Fruit fly (Drosophila melanogaster) whole organism, embryonic: ENCODE data around the gene mRpL10.

Experiments used
- Abd-B ChIP-seq: fragments of 200-800 bp; sonication (Bioruptor generic); optimal IDR thresholded peaks from 2 replicates; lab custom pipeline; 2018; ENCODE audit warnings: missing biosample characterization, mild to moderate bottlenecking, missing genetic modification characterization, moderate library complexity
- B-H1 ChIP-seq: fragments of 200-800 bp; sonication (Bioruptor generic); IDR thresholded peaks from 3 replicates; pipeline ENCODE4 v1.3.6; 2022; ENCODE audit warnings: missing biosample characterization, missing genetic modification characterization
- CG11247 ChIP-seq: fragments of 200-800 bp; sonication (Bioruptor generic); IDR thresholded peaks from 2 replicates; pipeline ENCODE4 v1.3.6; 2022; ENCODE audit warnings: missing biosample characterization, missing genetic modification characterization
- CG11696 ChIP-seq: fragments of 200-800 bp; sonication (Bioruptor generic); IDR thresholded peaks from 2 replicates; pipeline ENCODE4 v1.3.6; 2022; ENCODE audit warnings: missing biosample characterization, missing genetic modification characterization
- CG12219 ChIP-seq: fragments of 200-800 bp; sonication (Bioruptor generic); optimal IDR thresholded peaks from 3 replicates; lab custom pipeline; 2018; ENCODE audit warnings: missing biosample characterization, mild to moderate bottlenecking, missing genetic modification characterization
- CG13424 ChIP-seq: fragments of 200-800 bp; sonication (Bioruptor generic); optimal IDR thresholded peaks from 2 replicates; lab custom pipeline; 2019; ENCODE audit warnings: missing biosample characterization, mild to moderate bottlenecking, missing genetic modification characterization, moderate library complexity
- CG16813 ChIP-seq: fragments of 200-800 bp; sonication (Bioruptor generic); IDR thresholded peaks from 3 replicates; pipeline ENCODE4 v1.3.6; 2022; ENCODE audit warnings: missing biosample characterization, missing genetic modification characterization; ENCODE audit not compliant: partially characterized antibody
- CG17186 ChIP-seq: fragments of 200-800 bp; sonication (Bioruptor generic); optimal IDR thresholded peaks from 3 replicates; lab custom pipeline; 2017; ENCODE audit warnings: missing biosample characterization, missing genetic modification reagents, missing genetic modification characterization
- CG17612 ChIP-seq: fragments of 200-800 bp; sonication (Bioruptor generic); IDR thresholded peaks from 2 replicates; pipeline ENCODE4 v1.3.6; 2022; ENCODE audit warnings: missing biosample characterization, missing genetic modification characterization
- CG17802 ChIP-seq: fragments of 200-800 bp; sonication (Bioruptor generic); optimal IDR thresholded peaks from 2 replicates; lab custom pipeline; 2018; ENCODE audit warnings: missing biosample characterization, mild to moderate bottlenecking, missing genetic modification characterization, moderate library complexity
- CG17829 ChIP-seq: fragments of 200-800 bp; optimal IDR thresholded peaks from 2 replicates; lab custom pipeline; 2019; ENCODE audit warnings: missing biosample characterization, mild to moderate bottlenecking, missing genetic modification characterization, moderate library complexity
- CG1832 ChIP-seq: fragments of 200-800 bp; sonication (Bioruptor generic); optimal IDR thresholded peaks from 2 replicates; lab custom pipeline; 2017; ENCODE audit warnings: missing biosample characterization, mild to moderate bottlenecking, missing genetic modification characterization, inconsistent platforms
- CG18619 ChIP-seq: fragments of 200-800 bp; sonication (Bioruptor generic); optimal IDR thresholded peaks from 3 replicates; lab custom pipeline; 2017; ENCODE audit warnings: missing biosample characterization, mild to moderate bottlenecking, missing genetic modification characterization
- CG31365 ChIP-seq: fragments of 200-800 bp; sonication (Bioruptor generic); optimal IDR thresholded peaks from 2 replicates; lab custom pipeline; 2018; ENCODE audit warnings: missing biosample characterization, mild to moderate bottlenecking, missing genetic modification characterization
- CG31441 ChIP-seq: fragments of 200-800 bp; sonication (Bioruptor generic); IDR thresholded peaks from 2 replicates; pipeline ENCODE4 v1.3.6; 2022; ENCODE audit warnings: missing biosample characterization, missing genetic modification characterization
- CG42726 ChIP-seq: fragments of 200-800 bp; sonication (Bioruptor generic); IDR thresholded peaks from 2 replicates; pipeline ENCODE4 v1.3.6; 2022; ENCODE audit warnings: missing biosample characterization, missing genetic modification characterization; ENCODE audit not compliant: partially characterized antibody
- CG6654 ChIP-seq: fragments of 200-800 bp; sonication (Bioruptor generic); optimal IDR thresholded peaks from 2 replicates; lab custom pipeline; 2017; ENCODE audit warnings: missing biosample characterization, mild to moderate bottlenecking, missing genetic modification characterization
- CG7357 ChIP-seq: fragments of 200-800 bp; sonication (Bioruptor generic); IDR thresholded peaks from 3 replicates; pipeline ENCODE4 v1.3.6; 2022; ENCODE audit warnings: missing biosample characterization, missing genetic modification characterization
- CG7556 ChIP-seq: fragments of 200-800 bp; sonication (Bioruptor generic); optimal IDR thresholded peaks from 2 replicates; lab custom pipeline; 2017; ENCODE audit warnings: missing biosample characterization, mild to moderate bottlenecking, missing genetic modification characterization
- CG7745 ChIP-seq: fragments of 200-800 bp; sonication (Bioruptor generic); optimal IDR thresholded peaks from 2 replicates; lab custom pipeline; 2018; ENCODE audit warnings: missing biosample characterization, mild to moderate bottlenecking, missing genetic modification characterization, moderate library complexity
- CG7928 ChIP-seq: fragments of 200-800 bp; sonication (Bioruptor generic); optimal IDR thresholded peaks from 2 replicates; lab custom pipeline; 2017; ENCODE audit warnings: missing biosample characterization, mild to moderate bottlenecking, missing genetic modification characterization
- CG9215 ChIP-seq: fragments of 200-800 bp; sonication (Bioruptor generic); IDR thresholded peaks from 2 replicates; pipeline ENCODE4 v1.3.6; 2022; ENCODE audit warnings: missing biosample characterization, missing genetic modification characterization
- CG9727 ChIP-seq: fragments of 200-800 bp; sonication (Bioruptor generic); optimal IDR thresholded peaks from 3 replicates; lab custom pipeline; 2017; ENCODE audit warnings: missing biosample characterization, mild to moderate bottlenecking, missing genetic modification characterization
- D19A ChIP-seq: fragments of 200-800 bp; optimal IDR thresholded peaks from 3 replicates; lab custom pipeline; 2019; ENCODE audit warnings: missing biosample characterization, mild to moderate bottlenecking, missing genetic modification characterization, moderate library complexity
- ERR ChIP-seq: fragments of 200-800 bp; sonication (Bioruptor generic); optimal IDR thresholded peaks from 2 replicates; lab custom pipeline; 2016; ENCODE audit warnings: missing biosample characterization, missing genetic modification characterization
- Elba2 ChIP-seq: fragments of 200-800 bp; sonication (Bioruptor generic); optimal IDR thresholded peaks from 3 replicates; lab custom pipeline; 2016; ENCODE audit warnings: missing biosample characterization, missing genetic modification characterization
- Ets65A ChIP-seq: fragments of 200-800 bp; sonication (Bioruptor generic); peaks from one replicate; lab custom pipeline; 2016; ENCODE audit warnings: missing biosample characterization, missing genetic modification characterization
- H15 ChIP-seq: fragments of 200-800 bp; sonication (Bioruptor generic); IDR thresholded peaks from 3 replicates; pipeline ENCODE4 v1.3.6; 2022; ENCODE audit warnings: missing biosample characterization, missing genetic modification characterization
- MBD-R2 ChIP-seq: fragments of 200-800 bp; sonication (Bioruptor generic); IDR thresholded peaks from 2 replicates; pipeline ENCODE4 v1.3.6; 2022; ENCODE audit warnings: missing biosample characterization, missing genetic modification characterization
- NC2α ChIP-seq: fragments of 200-800 bp; sonication (Bioruptor generic); optimal IDR thresholded peaks from 2 replicates; lab custom pipeline; 2016; ENCODE audit warnings: missing biosample characterization, missing genetic modification characterization
- Scr ChIP-seq: fragments of 200-800 bp; sonication (Bioruptor generic); IDR thresholded peaks from 2 replicates; pipeline ENCODE4 v1.3.6; 2022; ENCODE audit warnings: missing biosample characterization, missing genetic modification characterization; ENCODE audit not compliant: partially characterized antibody
- Sry-β ChIP-seq: fragments of 200-800 bp; sonication (Bioruptor generic); optimal IDR thresholded peaks from 2 replicates; lab custom pipeline; 2018; ENCODE audit warnings: missing biosample characterization, mild to moderate bottlenecking, missing genetic modification characterization, moderate library complexity
- Sry-δ ChIP-seq: fragments of 200-800 bp; sonication (Bioruptor generic); optimal IDR thresholded peaks from 2 replicates; lab custom pipeline; 2016; ENCODE audit warnings: missing biosample characterization, missing genetic modification characterization
- YL-1 ChIP-seq: fragments of 200-800 bp; sonication (Bioruptor generic); optimal IDR thresholded peaks from 3 replicates; lab custom pipeline; 2017; ENCODE audit warnings: missing biosample characterization, mild to moderate bottlenecking, missing genetic modification characterization
- abd-A ChIP-seq: fragments of 200-800 bp; sonication (Bioruptor generic); optimal IDR thresholded peaks from 3 replicates; lab custom pipeline; 2019; ENCODE audit warnings: missing biosample characterization, mild to moderate bottlenecking, missing genetic modification characterization, moderate library complexity
- cas ChIP-seq: fragments of 200-800 bp; sonication (Bioruptor generic); IDR thresholded peaks from 2 replicates; pipeline ENCODE4 v1.3.6; 2022; ENCODE audit warnings: missing biosample characterization, missing genetic modification characterization
- croc ChIP-seq: fragments of 200-800 bp; sonication (Bioruptor generic); conservative IDR thresholded peaks from 3 replicates; pipeline ENCODE4 v1.3.6; 2022; ENCODE audit warnings: missing biosample characterization, missing genetic modification characterization
- fd102C ChIP-seq: fragments of 200-800 bp; sonication (Bioruptor generic); optimal IDR thresholded peaks from 2 replicates; lab custom pipeline; 2018; ENCODE audit warnings: missing biosample characterization, mild to moderate bottlenecking, missing genetic modification characterization, moderate library complexity
- gsb ChIP-seq: fragments of 200-800 bp; sonication (Bioruptor generic); IDR thresholded peaks from 2 replicates; pipeline ENCODE4 v1.3.6; 2022; ENCODE audit warnings: missing biosample characterization, missing genetic modification characterization
- lmd ChIP-seq: fragments of 200-800 bp; sonication (Bioruptor generic); IDR thresholded peaks from 2 replicates; pipeline ENCODE4 v1.3.6; 2022; ENCODE audit warnings: missing biosample characterization, missing genetic modification characterization
- nom ChIP-seq: fragments of 200-800 bp; sonication (Bioruptor generic); optimal IDR thresholded peaks from 2 replicates; lab custom pipeline; 2017; ENCODE audit warnings: missing biosample characterization, missing genetic modification characterization, mild to moderate bottlenecking, moderate library complexity, missing genetic modification reagents
- pnt ChIP-seq: fragments of 200-800 bp; sonication (Bioruptor generic); optimal IDR thresholded peaks from 3 replicates; lab custom pipeline; 2016; ENCODE audit warnings: missing biosample characterization, missing genetic modification characterization
- psq ChIP-seq: fragments of 200-800 bp; sonication (Bioruptor generic); optimal IDR thresholded peaks from 2 replicates; lab custom pipeline; 2017; ENCODE audit warnings: missing biosample characterization, missing genetic modification characterization
- pzg ChIP-seq: fragments of 200-800 bp; sonication (Bioruptor generic); optimal IDR thresholded peaks from 3 replicates; lab custom pipeline; 2018; ENCODE audit warnings: missing biosample characterization, mild to moderate bottlenecking, missing genetic modification characterization, moderate library complexity
- scrt ChIP-seq: fragments of 200-800 bp; sonication (Bioruptor generic); optimal IDR thresholded peaks from 2 replicates; lab custom pipeline; 2018; ENCODE audit warnings: missing biosample characterization, mild to moderate bottlenecking, missing genetic modification characterization, moderate library complexity
- ssp ChIP-seq: fragments of 200-800 bp; sonication (Bioruptor generic); IDR thresholded peaks from 2 replicates; pipeline ENCODE4 v1.3.6; 2022; ENCODE audit warnings: missing biosample characterization, missing genetic modification characterization
- stc ChIP-seq: fragments of 200-800 bp; sonication (Bioruptor generic); IDR thresholded peaks from 2 replicates; pipeline ENCODE4 v1.3.6; 2022; ENCODE audit warnings: missing biosample characterization, missing genetic modification characterization
- tin ChIP-seq: fragments of 200-800 bp; sonication (Bioruptor generic); optimal IDR thresholded peaks from 3 replicates; lab custom pipeline; 2016; ENCODE audit warnings: missing biosample characterization, missing genetic modification characterization
- tup ChIP-seq: fragments of 200-800 bp; sonication (Bioruptor generic); optimal IDR thresholded peaks from 2 replicates; lab custom pipeline; 2016; ENCODE audit warnings: missing biosample characterization, mild to moderate bottlenecking, missing genetic modification characterization, moderate library complexity
- zf30C ChIP-seq: fragments of 200-800 bp; sonication (Bioruptor generic); optimal IDR thresholded peaks from 3 replicates; lab custom pipeline; 2018; ENCODE audit warnings: missing biosample characterization, mild to moderate bottlenecking, missing genetic modification characterization

The mRpL10 gene

dm6 chr2L:182360-183144 is 21.0 kb upstream of the mRpL10 start:
- TF ChIP-seq NC2α (GFP tag; lab: Kevin White, UChicago): no peak
- TF ChIP-seq CG7928 (GFP tag; lab: Kevin White, UChicago): no peak
- no peak for TF ChIP-seq CG11247 (GFP tag; lab: Robert Waterston, UW)
- TF ChIP-seq CG17612 (GFP tag; lab: Robert Waterston, UW): no peak
- no peak for TF ChIP-seq CG17829 (tag; lab: Kevin White, UChicago)
- TF ChIP-seq CG17802 (tag; lab: Kevin White, UChicago): no peak
- TF ChIP-seq MBD-R2 (GFP tag; lab: Robert Waterston, UW): peak; percentile 45; the same call in 1 of the 2 replicates
- no peak for TF ChIP-seq CG12219 (GFP tag; lab: Kevin White, UChicago)
- no peak for TF ChIP-seq Abd-B (GFP tag; lab: Kevin White, UChicago)
- TF ChIP-seq CG42726 (GFP tag; lab: Robert Waterston, UW): no peak
- no peak for TF ChIP-seq CG31365 (tag; lab: Kevin White, UChicago)
- peak; percentile 25 for TF ChIP-seq YL-1 (GFP tag; lab: Kevin White, UChicago)
- no peak for TF ChIP-seq pnt (GFP tag; lab: Kevin White, UChicago)
- no peak for TF ChIP-seq H15 (GFP tag; lab: Robert Waterston, UW)
- no peak for TF ChIP-seq cas (GFP tag; lab: Robert Waterston, UW)
- peak; percentile 90 for TF ChIP-seq nom (GFP tag; lab: Kevin White, UChicago)
- TF ChIP-seq CG7745 (tag; lab: Kevin White, UChicago): no peak
- TF ChIP-seq CG1832 (GFP tag; lab: Kevin White, UChicago): no peak
- no peak for TF ChIP-seq CG18619 (GFP tag; lab: Kevin White, UChicago)
- peak; percentile 57 for TF ChIP-seq Scr
- no peak for TF ChIP-seq CG6654 (GFP tag; lab: Kevin White, UChicago)
- no peak for TF ChIP-seq stc (GFP tag; lab: Robert Waterston, UW)
- TF ChIP-seq CG31441 (GFP tag; lab: Robert Waterston, UW): no peak
- TF ChIP-seq CG16813 (GFP tag; lab: Robert Waterston, UW): peak; percentile 38; the same call in 2 of the 3 replicates
- no peak for TF ChIP-seq tup (GFP tag; lab: Kevin White, UChicago)
- TF ChIP-seq ERR (GFP tag; lab: Kevin White, UChicago): no peak
- TF ChIP-seq CG9215 (GFP tag; lab: Robert Waterston, UW): no peak
- no peak for TF ChIP-seq scrt (GFP tag; lab: Kevin White, UChicago)
- TF ChIP-seq CG11696 (GFP tag; lab: Robert Waterston, UW): no peak
- peak; percentile 6 for TF ChIP-seq D19A (tag; lab: Kevin White, UChicago)
- peak; percentile 9 for TF ChIP-seq Sry-δ (GFP tag; lab: Kevin White, UChicago)
- TF ChIP-seq Elba2 (GFP tag; lab: Kevin White, UChicago): no peak
- TF ChIP-seq ssp (GFP tag; lab: Robert Waterston, UW): no peak
- no peak for TF ChIP-seq abd-A (tag; lab: Kevin White, UChicago)
- no peak for TF ChIP-seq tin (GFP tag; lab: Kevin White, UChicago)
- no peak for TF ChIP-seq zf30C
- no peak for TF ChIP-seq Ets65A
- peak; percentile 66 for TF ChIP-seq psq
- no peak for TF ChIP-seq CG13424
- TF ChIP-seq lmd (GFP tag; lab: Robert Waterston, UW): no peak
- no peak for TF ChIP-seq fd102C
- no peak for TF ChIP-seq Sry-β (GFP tag; lab: Kevin White, UChicago)
- no peak for TF ChIP-seq CG9727 (GFP tag; lab: Kevin White, UChicago)
- TF ChIP-seq B-H1: no peak
- TF ChIP-seq pzg (GFP tag; lab: Kevin White, UChicago): peak; percentile 41
- no peak for TF ChIP-seq CG7357
- no peak for TF ChIP-seq gsb
- TF ChIP-seq CG7556: no peak
- no peak for TF ChIP-seq croc (GFP tag; lab: Robert Waterston, UW)
- no peak for TF ChIP-seq CG17186
